Worm (Caenorhabditis elegans) whole organism, L1 larva: ENCODE measurements around the gene srsx-15.

Experiments
- C04F5.9 ChIP-seq: sonication (generic microtip); optimal IDR thresholded peaks from 2 replicates; lab custom pipeline; 2016; ENCODE audit warnings: missing genetic modification characterization, missing compliant biosample characterization
- ceh-8 ChIP-seq: fragments of 200-800 bp; sonication (Bioruptor generic); optimal IDR thresholded peaks from 2 replicates; lab custom pipeline; 2018; ENCODE audit warnings: mild to moderate bottlenecking, missing genetic modification characterization, moderate library complexity, missing compliant biosample characterization
- ceh-82 ChIP-seq, 3 experiments: fragments of 150-350 bp in 1 of 3; sonication (generic microtip) in 2 of 3; optimal IDR thresholded peaks; 2 replicates each; lab custom pipeline; 2014 to 2017; ENCODE audit warnings: missing biosample characterization in 3 of 3, missing genetic modification characterization in 3 of 3
- ceh-88 ChIP-seq: fragments of 200-800 bp; sonication (Bioruptor generic); IDR thresholded peaks from 2 replicates; pipeline ENCODE4 v1.3.6; 2022; ENCODE audit warnings: missing genetic modification characterization, missing compliant biosample characterization
- ceh-90 ChIP-seq: sonication (generic microtip); optimal IDR thresholded peaks from 2 replicates; lab custom pipeline; 2016; ENCODE audit warnings: missing genetic modification characterization, missing compliant biosample characterization
- dsc-1 ChIP-seq: sonication (generic microtip); optimal IDR thresholded peaks from 2 replicates; lab custom pipeline; 2016; ENCODE audit warnings: mild to moderate bottlenecking, missing genetic modification characterization, missing compliant biosample characterization
- efl-1 ChIP-seq, 4 experiments: fragments of 150-350 bp; optimal IDR thresholded peaks in 3 of 4; peaks in 1 of 4; 1 replicate in 1 of 4; 2 replicates in 3 of 4; lab custom pipeline; 2014; ENCODE audit warnings: missing biosample characterization in 2 of 4, missing genetic modification characterization in 2 of 4, missing genetic modification reagents in 2 of 4
- egl-27 ChIP-seq, 2 experiments: fragments of 150-350 bp in 1 of 2; sonication (generic microtip); optimal IDR thresholded peaks; 3 replicates each; lab custom pipeline; 2017 to 2018; ENCODE audit warnings: missing biosample characterization in 2 of 2, missing genetic modification characterization in 2 of 2, missing genetic modification reagents in 2 of 2
- elt-2 ChIP-seq: sonication (generic microtip); optimal IDR thresholded peaks from 2 replicates; lab custom pipeline; 2016; ENCODE audit warnings: missing genetic modification characterization, mild to moderate bottlenecking, inconsistent platforms, missing compliant biosample characterization, missing genetic modification reagents
- elt-3 ChIP-seq, 6 experiments: fragments of 150-350 bp in 1 of 6; sonication (generic microtip); optimal IDR thresholded peaks; 2 replicates each; lab custom pipeline; 2017 to 2018; ENCODE audit warnings: missing biosample characterization in 6 of 6, missing genetic modification characterization in 6 of 6, inconsistent platforms in 1 of 6
- ets-5 ChIP-seq: fragments of 200-800 bp; sonication (Bioruptor generic); IDR thresholded peaks from 2 replicates; pipeline ENCODE4 v1.3.6; 2022; ENCODE audit warnings: missing genetic modification characterization, missing compliant biosample characterization
- isw-1 ChIP-seq: fragments of 200-800 bp; sonication (Bioruptor generic); IDR thresholded peaks from 2 replicates; pipeline ENCODE4 v1.3.6; 2022; ENCODE audit warnings: missing genetic modification characterization, missing compliant biosample characterization
- jun-1 ChIP-seq: fragments of 150-350 bp; optimal IDR thresholded peaks from 2 replicates; lab custom pipeline; 2014; ENCODE audit warnings: missing biosample characterization, missing genetic modification reagents, missing genetic modification characterization
- lin-13 ChIP-seq: fragments of 150-350 bp; optimal IDR thresholded peaks from 2 replicates; lab custom pipeline; 2014; ENCODE audit warnings: missing biosample characterization, missing genetic modification reagents, missing genetic modification characterization
- lin-14 ChIP-seq: fragments of 200-800 bp; sonication (Bioruptor generic); optimal IDR thresholded peaks from 2 replicates; lab custom pipeline; 2018; ENCODE audit warnings: mild to moderate bottlenecking, missing genetic modification characterization, moderate library complexity, missing compliant biosample characterization
- lin-15B ChIP-seq: fragments of 150-350 bp; sonication (generic microtip); optimal IDR thresholded peaks from 3 replicates; lab custom pipeline; 2014; ENCODE audit warnings: missing biosample characterization, missing genetic modification characterization
- lin-35 ChIP-seq, 2 experiments: fragments of 150-350 bp; optimal IDR thresholded peaks; 2 replicates each; lab custom pipeline; 2014; ENCODE audit warnings: missing biosample characterization in 2 of 2, missing genetic modification characterization in 2 of 2, missing genetic modification reagents in 2 of 2
- lin-39 ChIP-seq: fragments of 150-350 bp; optimal IDR thresholded peaks from 2 replicates; lab custom pipeline; 2014; ENCODE audit warnings: missing biosample characterization, missing genetic modification reagents, missing genetic modification characterization
- lir-3 ChIP-seq: sonication (generic microtip); optimal IDR thresholded peaks from 2 replicates; lab custom pipeline; 2016; ENCODE audit warnings: mild to moderate bottlenecking, missing genetic modification characterization, moderate library complexity, missing compliant biosample characterization; ENCODE audit not compliant: poor library complexity
- mab-9 ChIP-seq: fragments of 200-800 bp; sonication (Bioruptor generic); IDR thresholded peaks from 2 replicates; pipeline ENCODE4 v1.3.6; 2022; ENCODE audit warnings: missing genetic modification reagents, missing genetic modification characterization, missing compliant biosample characterization
- mdl-1 ChIP-seq, 2 experiments: fragments of 150-350 bp; optimal IDR thresholded peaks; 2 replicates each; lab custom pipeline; 2014 to 2017; ENCODE audit warnings: missing biosample characterization in 2 of 2, missing genetic modification characterization in 2 of 2, inconsistent platforms in 1 of 2
- mep-1 ChIP-seq: fragments of 150-350 bp; optimal IDR thresholded peaks from 2 replicates; lab custom pipeline; 2014; ENCODE audit warnings: missing biosample characterization, missing genetic modification characterization
- nhr-19 ChIP-seq: fragments of 200-800 bp; sonication (Bioruptor generic); conservative IDR thresholded peaks from 2 replicates; pipeline ENCODE4 v1.3.6; 2022; ENCODE audit warnings: missing genetic modification characterization, missing compliant biosample characterization
- nhr-20 ChIP-seq: sonication (generic microtip); optimal IDR thresholded peaks from 2 replicates; lab custom pipeline; 2016; ENCODE audit warnings: mild to moderate bottlenecking, missing genetic modification characterization, missing compliant biosample characterization
- nhr-28 ChIP-seq: fragments of 150-350 bp; optimal IDR thresholded peaks from 2 replicates; lab custom pipeline; 2014; ENCODE audit warnings: missing biosample characterization, missing genetic modification characterization
- nhr-47 ChIP-seq: sonication (generic microtip); optimal IDR thresholded peaks from 2 replicates; lab custom pipeline; 2016; ENCODE audit warnings: mild to moderate bottlenecking, missing genetic modification characterization, moderate library complexity, missing compliant biosample characterization
- nhr-71 ChIP-seq: sonication (generic microtip); optimal IDR thresholded peaks from 2 replicates; lab custom pipeline; 2016; ENCODE audit warnings: mild to moderate bottlenecking, missing genetic modification characterization, moderate library complexity, missing compliant biosample characterization
- nhr-77 ChIP-seq: fragments of 150-350 bp; optimal IDR thresholded peaks from 2 replicates; lab custom pipeline; 2014; ENCODE audit warnings: missing biosample characterization, missing genetic modification characterization
- nhr-84 ChIP-seq: sonication (generic microtip); optimal IDR thresholded peaks from 2 replicates; lab custom pipeline; 2017; ENCODE audit warnings: missing biosample characterization, missing genetic modification characterization
- nhr-85 ChIP-seq: sonication (generic microtip); peaks from one replicate; lab custom pipeline; 2016; ENCODE audit warnings: missing genetic modification characterization, inconsistent platforms, missing compliant biosample characterization
- pqm-1 ChIP-seq: sonication (generic microtip); optimal IDR thresholded peaks from 3 replicates; lab custom pipeline; 2017; ENCODE audit warnings: missing biosample characterization, missing genetic modification characterization
- skn-1 ChIP-seq: fragments of 150-350 bp; optimal IDR thresholded peaks from 2 replicates; lab custom pipeline; 2014; ENCODE audit warnings: missing biosample characterization, missing genetic modification characterization
- snu-23 ChIP-seq: sonication (generic microtip); optimal IDR thresholded peaks from 2 replicates; lab custom pipeline; 2016; ENCODE audit warnings: missing genetic modification characterization, missing compliant biosample characterization
- swsn-7 ChIP-seq: sonication (generic microtip); optimal IDR thresholded peaks from 2 replicates; lab custom pipeline; 2016; ENCODE audit warnings: missing genetic modification characterization, missing compliant biosample characterization
- tlp-1 ChIP-seq: fragments of 150-350 bp; optimal IDR thresholded peaks from 2 replicates; lab custom pipeline; 2014; ENCODE audit warnings: missing biosample characterization, missing genetic modification characterization
- unc-130 ChIP-seq: fragments of 150-350 bp; optimal IDR thresholded peaks from 2 replicates; lab custom pipeline; 2017; ENCODE audit warnings: missing biosample characterization, missing genetic modification characterization, inconsistent platforms
- xbp-1 ChIP-seq: sonication (generic microtip); optimal IDR thresholded peaks from 2 replicates; lab custom pipeline; 2016; ENCODE audit warnings: missing genetic modification characterization, missing compliant biosample characterization
- ztf-4 ChIP-seq: fragments of 150-350 bp; optimal IDR thresholded peaks from 2 replicates; lab custom pipeline; 2014; ENCODE audit warnings: missing biosample characterization, missing genetic modification characterization

The srsx-15 gene

ce11 chrIV:5655966-5656389 lies 32.4 kb upstream of the srsx-15 start (continued):
- TF ChIP-seq lin-13 (GFP tag; lab: Kevin White, UChicago) (peak; percentile 47), snu-23 (GFP tag; lab: Kevin White, UChicago) (peak; percentile 79), elt-3 (tag; optimal IDR thresholded peaks at IDR 0.05; lab: Kevin White, UChicago) (peak in 2 of 6 experiments; percentile 81 to 82), lin-35 (GFP tag; optimal IDR thresholded peaks at IDR 0.05; lab: Kevin White, UChicago) (peak; percentile 73 to 84), mab-9 (GFP tag; lab: Robert Waterston, UW) (no peak), dsc-1 (no peak), nhr-19 (GFP tag; lab: Robert Waterston, UW) (peak; percentile 60), ceh-82 (tag; optimal IDR thresholded peaks at IDR 0.05; lab: Kevin White, UChicago) (peak in 2 of 3 experiments; percentile 37 to 54), ztf-4 (tag; lab: Kevin White, UChicago) (peak; percentile 21), ceh-90 (no peak), isw-1 (GFP tag; lab: Robert Waterston, UW) (no peak), unc-130 (tag; lab: Kevin White, UChicago) (no peak), mep-1 (tag; lab: Kevin White, UChicago) (peak; percentile 80), egl-27 (tag; optimal IDR thresholded peaks at IDR 0.05; lab: Kevin White, UChicago) (no peak), lir-3 (tag; lab: Kevin White, UChicago) (no peak), tlp-1 (tag; lab: Kevin White, UChicago) (no peak), xbp-1 (tag; lab: Kevin White, UChicago) (peak; percentile 39), nhr-71 (tag; lab: Kevin White, UChicago) (peak; percentile 79), nhr-28 (peak; percentile 31), jun-1 (peak; percentile 55), nhr-84 (tag; lab: Kevin White, UChicago) (no peak), swsn-7 (tag; lab: Kevin White, UChicago) (peak; percentile 32), efl-1 (optimal IDR thresholded peaks at IDR 0.05; lab: Kevin White, UChicago) (peak; percentile 30 to 70), efl-1 (GFP tag; optimal IDR thresholded peaks at IDR 0.05 in 1 of 2; lab: Kevin White, UChicago) (peak; percentile 74 to 98), lin-15B (tag; lab: Kevin White, UChicago) (peak; percentile 72), nhr-47 (tag; lab: Kevin White, UChicago) (peak; percentile 34)

ce11 chrIV:5654693-5655092 lies 31.1 kb upstream of the srsx-15 start:
- TF ChIP-seq nhr-85 (tag; lab: Kevin White, UChicago) = peak; percentile 40
- no peak for TF ChIP-seq lir-3 (tag; lab: Kevin White, UChicago)
- TF ChIP-seq mab-9 (GFP tag; lab: Robert Waterston, UW) = no peak
- TF ChIP-seq ceh-8 (GFP tag; lab: Kevin White, UChicago) = no peak
- no peak for TF ChIP-seq mdl-1 (tag; optimal IDR thresholded peaks at IDR 0.05; lab: Kevin White, UChicago)
- TF ChIP-seq ets-5 (GFP tag; lab: Robert Waterston, UW) = no peak
- TF ChIP-seq, all 84 proteins: peak for 1

DNA sequence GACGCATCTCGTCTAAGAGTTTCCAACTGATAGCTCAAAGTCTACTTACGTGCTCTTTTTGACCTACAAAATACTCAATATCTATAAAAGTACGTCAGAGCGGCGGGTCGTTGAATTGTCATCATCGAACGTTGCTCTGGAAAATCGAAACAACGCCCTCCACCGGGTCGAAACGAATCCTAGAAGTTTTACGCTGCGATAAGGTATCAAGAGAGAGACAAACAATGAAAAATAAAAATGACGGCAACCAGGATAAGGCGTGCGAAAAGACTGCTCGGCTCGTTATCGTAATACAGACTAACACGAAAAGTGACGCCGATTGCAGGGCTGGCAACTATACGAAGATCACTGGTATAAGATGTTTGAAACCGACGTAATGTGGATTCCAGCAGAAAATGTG lies 30.6 kb upstream of the srsx-15 start:
- TF ChIP-seq pqm-1 (tag; lab: Kevin White, UChicago) = peak; percentile 11
- peak; percentile 10 for TF ChIP-seq nhr-71 (tag; lab: Kevin White, UChicago)
- peak; percentile 22 for TF ChIP-seq lin-14 (GFP tag; lab: Kevin White, UChicago)
- no peak for TF ChIP-seq lin-39
- TF ChIP-seq nhr-77 (tag; lab: Kevin White, UChicago) = no peak
- TF ChIP-seq lin-35 (GFP tag; optimal IDR thresholded peaks at IDR 0.05; lab: Kevin White, UChicago) = peak in 1 of 2 experiments; percentile 0
- no peak for TF ChIP-seq egl-27 (tag; optimal IDR thresholded peaks at IDR 0.05; lab: Kevin White, UChicago)
- TF ChIP-seq elt-2 (tag; lab: Kevin White, UChicago) = peak; percentile 58
- no peak for TF ChIP-seq skn-1 (tag; lab: Kevin White, UChicago)

- TF ChIP-seq ceh-88 (GFP tag; lab: Robert Waterston, UW) (no peak), nhr-20 (tag; lab: Kevin White, UChicago) (no peak), C04F5.9 (tag; lab: Kevin White, UChicago) (no peak), nhr-84 (tag; lab: Kevin White, UChicago) (no peak), xbp-1 (tag; lab: Kevin White, UChicago) (no peak)
These were observed 30.0 kb upstream of the srsx-15 start, which contains the start of gene clec-178 for ce11 chrIV:5653649-5654048. Gene clec-178 (plus strand): TSS chrIV:5653949.
